Fruit fly (Drosophila melanogaster) S2 (cell line): ENCODE data around the gene disco.

Experiments used
- CG8478 ChIP-seq: fragments of >200 bp; optimal IDR thresholded peaks from 2 replicates; lab custom pipeline; 2018
- CTCF ChIP-seq, 2 experiments: fragments of >200 bp; optimal IDR thresholded peaks; 2 replicates each; lab custom pipeline; 2018

- no peak for TF ChIP-seq CTCF (optimal IDR thresholded peaks at IDR 0.05; lab: Kevin White, UChicago)
- no peak for TF ChIP-seq CG8478 (lab: Kevin White, UChicago)
Measured at dm6 chrX:16241831-16242451, 25.4 kb upstream of the disco start.
